Worm (Caenorhabditis elegans) whole organism, L1 larva: ENCODE results near the gene T04A6.1.

Source experiments
- ama-1 ChIP-seq: fragments of 150-350 bp; optimal IDR thresholded peaks from 2 replicates; lab custom pipeline; 2014
- elt-2 ChIP-seq: sonication (generic microtip); optimal IDR thresholded peaks from 2 replicates; lab custom pipeline; 2016; ENCODE audit warnings: missing genetic modification characterization, mild to moderate bottlenecking, inconsistent platforms, missing compliant biosample characterization, missing genetic modification reagents
- elt-3 ChIP-seq, 6 experiments: fragments of 150-350 bp in 1 of 6; sonication (generic microtip); optimal IDR thresholded peaks; 2 replicates each; lab custom pipeline; 2017 to 2018; ENCODE audit warnings: missing biosample characterization in 6 of 6, missing genetic modification characterization in 6 of 6, inconsistent platforms in 1 of 6
- fkh-10 ChIP-seq: sonication (generic microtip); optimal IDR thresholded peaks from 2 replicates; lab custom pipeline; 2017; ENCODE audit warnings: missing biosample characterization, missing genetic modification reagents, missing genetic modification characterization
- lin-39 ChIP-seq: fragments of 150-350 bp; optimal IDR thresholded peaks from 2 replicates; lab custom pipeline; 2014; ENCODE audit warnings: missing biosample characterization, missing genetic modification reagents, missing genetic modification characterization
- lsy-2 ChIP-seq, 2 experiments: fragments of 150-350 bp; optimal IDR thresholded peaks; 2 replicates each; lab custom pipeline; 2014; ENCODE audit warnings: missing biosample characterization in 2 of 2, missing genetic modification characterization in 2 of 2
- nhr-12 ChIP-seq: sonication (generic microtip); optimal IDR thresholded peaks from 2 replicates; lab custom pipeline; 2017; ENCODE audit warnings: missing biosample characterization, missing genetic modification characterization
- pqm-1 ChIP-seq: sonication (generic microtip); optimal IDR thresholded peaks from 3 replicates; lab custom pipeline; 2017; ENCODE audit warnings: missing biosample characterization, missing genetic modification characterization
- rnt-1 ChIP-seq: sonication (generic microtip); optimal IDR thresholded peaks from 2 replicates; lab custom pipeline; 2016; ENCODE audit warnings: mild to moderate bottlenecking, missing genetic modification characterization, moderate library complexity, missing compliant biosample characterization
- unc-86 ChIP-seq: sonication (generic microtip); optimal IDR thresholded peaks from 2 replicates; lab custom pipeline; 2016; ENCODE audit warnings: missing genetic modification characterization, missing compliant biosample characterization

DNA sequence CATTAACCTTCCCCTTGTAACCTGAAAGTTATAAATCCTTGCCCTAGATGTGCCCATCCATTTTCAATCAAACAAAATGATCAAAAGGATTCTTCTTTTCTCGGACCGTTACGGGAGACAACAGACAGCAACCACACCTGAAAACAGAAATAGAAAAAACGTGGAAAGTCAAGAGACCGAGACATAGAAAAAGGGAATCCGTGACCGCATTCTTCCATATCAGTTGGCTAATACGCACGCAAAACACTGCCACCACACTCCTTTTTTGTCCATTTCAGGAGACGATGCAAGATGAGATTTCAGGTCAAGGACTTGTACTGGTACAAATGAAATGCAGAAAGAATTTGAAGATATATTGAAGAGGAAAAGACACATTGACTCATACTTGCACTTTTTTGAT is 2.0 kb downstream of the T04A6.1 start:
- TF ChIP-seq ama-1 (lab: Kevin White, UChicago) (no peak), elt-3 (tag; optimal IDR thresholded peaks at IDR 0.05; lab: Kevin White, UChicago) (peak in 1 of 6 experiments; percentile 39), lin-39 (no peak), unc-86 (no peak), nhr-12 (no peak), lsy-2 (tag; optimal IDR thresholded peaks at IDR 0.05; lab: Kevin White, UChicago) (no peak), pqm-1 (tag; lab: Kevin White, UChicago) (no peak), elt-2 (tag; lab: Kevin White, UChicago) (no peak), rnt-1 (peak; percentile 7), fkh-10 (GFP tag; lab: Kevin White, UChicago) (no peak)
